Worm (Caenorhabditis elegans): Measurements from ENCODE around the gene cyp-33C12.

ce11 chrV:2190383-2190782, 13.8 kb downstream of the cyp-33C12 start:
- no peak for TF ChIP-seq him-1 (tag; optimal IDR thresholded peaks at IDR 0.05)
- TF ChIP-seq W03F9.2 (tag; optimal IDR thresholded peaks at IDR 0.05) = no peak
- TF ChIP-seq dao-5 (tag; optimal IDR thresholded peaks at IDR 0.05) = no peak
